Worm (Caenorhabditis elegans) whole organism, L4 larva: ENCODE measurements around the gene W07A12.4.

Experiments
- F44E2.7 ChIP-seq: fragments of 200-800 bp; sonication (Bioruptor generic); IDR thresholded peaks from 2 replicates; pipeline ENCODE4 v2.1.2; 2022; ENCODE audit warnings: missing genetic modification characterization, missing compliant biosample characterization
- F49E8.2 ChIP-seq: sonication (generic microtip); optimal IDR thresholded peaks from 2 replicates; lab custom pipeline; 2016; ENCODE audit warnings: missing compliant biosample characterization, mild to moderate bottlenecking, missing genetic modification characterization, borderline replicate concordance
- R02D3.7 ChIP-seq: fragments of 150-350 bp; sonication (generic microtip); optimal IDR thresholded peaks from 3 replicates; lab custom pipeline; 2014; ENCODE audit warnings: missing biosample characterization, missing genetic modification characterization
- T20F7.1 ChIP-seq: fragments of 200-800 bp; sonication (Bioruptor generic); optimal IDR thresholded peaks from 2 replicates; lab custom pipeline; 2018; ENCODE audit warnings: mild to moderate bottlenecking, missing genetic modification characterization, missing compliant biosample characterization
- Y105C5A.15 ChIP-seq: fragments of 200-800 bp; sonication (Bioruptor generic); IDR thresholded peaks from 2 replicates; pipeline ENCODE4 v1.3.6; 2022; ENCODE audit warnings: missing genetic modification characterization, missing compliant biosample characterization
- Y48G9A.11 ChIP-seq: fragments of 200-800 bp; sonication (Bioruptor generic); IDR thresholded peaks from 2 replicates; pipeline ENCODE4 v1.3.6; 2022; ENCODE audit warnings: missing genetic modification reagents, missing genetic modification characterization, missing compliant biosample characterization
- Y5F2A.4 ChIP-seq: fragments of 200-800 bp; sonication (Bioruptor generic); optimal IDR thresholded peaks from 2 replicates; lab custom pipeline; 2018; ENCODE audit warnings: mild to moderate bottlenecking, missing genetic modification characterization, missing compliant biosample characterization
- Y75B8A.6 ChIP-seq: fragments of 200-800 bp; sonication (Bioruptor generic); IDR thresholded peaks from 2 replicates; pipeline ENCODE4 v1.3.6; 2022; ENCODE audit warnings: missing genetic modification reagents, missing genetic modification characterization, missing compliant biosample characterization
- aly-2 ChIP-seq: sonication (generic microtip); optimal IDR thresholded peaks from 2 replicates; lab custom pipeline; 2018; ENCODE audit warnings: missing biosample characterization, missing genetic modification characterization
- arid-1 ChIP-seq: fragments of 200-800 bp; sonication (Bioruptor generic); conservative IDR thresholded peaks from 2 replicates; pipeline ENCODE4 v1.3.6; 2022; ENCODE audit warnings: missing genetic modification reagents, missing genetic modification characterization, missing compliant biosample characterization
- attf-4 ChIP-seq: sonication (generic microtip); optimal IDR thresholded peaks from 3 replicates; lab custom pipeline; 2017; ENCODE audit warnings: missing biosample characterization, missing genetic modification characterization
- ceh-32 ChIP-seq: sonication (generic microtip); optimal IDR thresholded peaks from 2 replicates; lab custom pipeline; 2016; ENCODE audit warnings: mild to moderate bottlenecking, missing genetic modification characterization, missing compliant biosample characterization; ENCODE audit not compliant: poor library complexity
- ces-1 ChIP-seq: fragments of 150-350 bp; sonication (generic microtip); optimal IDR thresholded peaks from 4 replicates; lab custom pipeline; 2014; ENCODE audit warnings: missing biosample characterization, missing genetic modification reagents, missing genetic modification characterization
- cey-2 ChIP-seq: sonication (generic microtip); optimal IDR thresholded peaks from 3 replicates; lab custom pipeline; 2017; ENCODE audit warnings: missing genetic modification characterization, mild to moderate bottlenecking, missing compliant biosample characterization, antibody characterized with exemption, borderline replicate concordance; ENCODE audit not compliant: insufficient read depth
- daf-12 ChIP-seq: fragments of 150-350 bp; optimal IDR thresholded peaks from 2 replicates; lab custom pipeline; 2014; ENCODE audit warnings: missing biosample characterization, missing genetic modification reagents, missing genetic modification characterization
- daf-19 ChIP-seq: fragments of 200-800 bp; sonication (Bioruptor generic); conservative IDR thresholded peaks from 2 replicates; pipeline ENCODE4 v1.3.6; 2022; ENCODE audit warnings: missing genetic modification characterization, missing compliant biosample characterization
- dmd-6 ChIP-seq: fragments of 200-800 bp; sonication (Bioruptor generic); IDR thresholded peaks from 2 replicates; pipeline ENCODE4 v1.3.6; 2022; ENCODE audit warnings: missing genetic modification reagents, missing genetic modification characterization, missing compliant biosample characterization
- dve-1 ChIP-seq: sonication (generic microtip); optimal IDR thresholded peaks from 2 replicates; lab custom pipeline; 2017; ENCODE audit warnings: antibody characterized with exemption, mild to moderate bottlenecking, missing genetic modification characterization, missing compliant biosample characterization; ENCODE audit not compliant: insufficient read depth
- egl-27 ChIP-seq: sonication (generic microtip); optimal IDR thresholded peaks from 3 replicates; lab custom pipeline; 2017; ENCODE audit warnings: missing biosample characterization, missing genetic modification reagents, missing genetic modification characterization
- fos-1 ChIP-seq: fragments of 150-350 bp; optimal IDR thresholded peaks from 2 replicates; lab custom pipeline; 2014; ENCODE audit warnings: missing biosample characterization, missing genetic modification characterization
- gei-8 ChIP-seq: fragments of 200-800 bp; sonication (Bioruptor generic); optimal IDR thresholded peaks from 2 replicates; lab custom pipeline; 2018; ENCODE audit warnings: mild to moderate bottlenecking, missing genetic modification characterization, missing compliant biosample characterization
- hif-1 ChIP-seq, 2 experiments: sonication (generic microtip); optimal IDR thresholded peaks; 2 replicates each; lab custom pipeline; 2016 to 2017; ENCODE audit warnings: missing compliant biosample characterization in 2 of 2, missing genetic modification characterization in 2 of 2, missing genetic modification reagents in 2 of 2, missing genotype in 2 of 2, mild to moderate bottlenecking in 1 of 2
- hlh-11 ChIP-seq: fragments of 200-800 bp; sonication (Bioruptor generic); optimal IDR thresholded peaks from 2 replicates; lab custom pipeline; 2018; ENCODE audit warnings: mild to moderate bottlenecking, missing genetic modification characterization, missing compliant biosample characterization
- hlh-30 ChIP-seq: sonication (generic microtip); optimal IDR thresholded peaks from 2 replicates; lab custom pipeline; 2017; ENCODE audit warnings: antibody characterized with exemption, mild to moderate bottlenecking, missing genetic modification characterization, missing compliant biosample characterization; ENCODE audit not compliant: insufficient read depth
- hmg-1.1 ChIP-seq: fragments of 200-800 bp; sonication (Bioruptor generic); IDR thresholded peaks from 2 replicates; pipeline ENCODE4 v1.3.6; 2022; ENCODE audit warnings: missing genetic modification reagents, missing genetic modification characterization, missing compliant biosample characterization
- jun-1 ChIP-seq: fragments of 150-350 bp; optimal IDR thresholded peaks from 2 replicates; lab custom pipeline; 2014; ENCODE audit warnings: missing biosample characterization, missing genetic modification reagents, missing genetic modification characterization
- lim-7 ChIP-seq: fragments of 200-800 bp; sonication (Bioruptor generic); IDR thresholded peaks from 2 replicates; pipeline ENCODE4 v1.3.6; 2022; ENCODE audit warnings: missing genetic modification characterization, missing compliant biosample characterization
- lin-15B ChIP-seq: fragments of 150-350 bp; sonication (generic microtip); optimal IDR thresholded peaks from 3 replicates; lab custom pipeline; 2014; ENCODE audit warnings: missing biosample characterization, missing genetic modification characterization
- lin-39 ChIP-seq: fragments of 150-350 bp; optimal IDR thresholded peaks from 2 replicates; lab custom pipeline; 2014; ENCODE audit warnings: missing biosample characterization, missing genetic modification reagents, missing genetic modification characterization
- lsy-2 ChIP-seq, 2 experiments: fragments of 150-350 bp in 1 of 2; sonication (generic microtip) in 1 of 2; optimal IDR thresholded peaks; 2 replicates each; lab custom pipeline; 2014 to 2017; ENCODE audit warnings: missing biosample characterization in 2 of 2, missing genetic modification characterization in 2 of 2
- madf-9 ChIP-seq: fragments of 200-800 bp; sonication (Bioruptor generic); conservative IDR thresholded peaks from 2 replicates; pipeline ENCODE4 v1.3.6; 2022; ENCODE audit warnings: missing genetic modification reagents, missing genetic modification characterization, missing compliant biosample characterization
- mdt-29 ChIP-seq: fragments of 200-800 bp; sonication (Bioruptor generic); IDR thresholded peaks from 2 replicates; pipeline ENCODE4 v1.3.6; 2022; ENCODE audit warnings: missing genetic modification reagents, missing genetic modification characterization, missing compliant biosample characterization
- nhr-10 ChIP-seq: fragments of 150-350 bp; optimal IDR thresholded peaks from 2 replicates; lab custom pipeline; 2014; ENCODE audit warnings: missing biosample characterization, missing genetic modification characterization
- nhr-102 ChIP-seq: sonication (generic microtip); optimal IDR thresholded peaks from 2 replicates; lab custom pipeline; 2016; ENCODE audit warnings: mild to moderate bottlenecking, missing genetic modification characterization, moderate library complexity, missing compliant biosample characterization
- nhr-237 ChIP-seq: sonication (generic microtip); optimal IDR thresholded peaks from 2 replicates; lab custom pipeline; 2017; ENCODE audit warnings: missing biosample characterization, missing genetic modification characterization
- nhr-25 ChIP-seq: sonication (generic microtip); optimal IDR thresholded peaks from 2 replicates; lab custom pipeline; 2017; ENCODE audit warnings: missing genetic modification characterization, mild to moderate bottlenecking, missing compliant biosample characterization, antibody characterized with exemption, moderate library complexity, borderline replicate concordance; ENCODE audit not compliant: insufficient read depth
- nhr-28 ChIP-seq: fragments of 150-350 bp; optimal IDR thresholded peaks from 2 replicates; lab custom pipeline; 2014; ENCODE audit warnings: missing biosample characterization, missing genetic modification characterization
- nhr-41 ChIP-seq: fragments of 200-800 bp; sonication (Bioruptor generic); IDR thresholded peaks from 2 replicates; pipeline ENCODE4 v1.3.6; 2022; ENCODE audit warnings: missing genetic modification reagents, missing genetic modification characterization, missing compliant biosample characterization
- nhr-48 ChIP-seq: sonication (generic microtip); optimal IDR thresholded peaks from 2 replicates; lab custom pipeline; 2016; ENCODE audit warnings: mild to moderate bottlenecking, missing genetic modification characterization, missing compliant biosample characterization
- nhr-76 ChIP-seq: fragments of 150-350 bp; optimal IDR thresholded peaks from 2 replicates; lab custom pipeline; 2014; ENCODE audit warnings: missing biosample characterization, missing genetic modification characterization
- sdz-12 ChIP-seq: fragments of 200-800 bp; sonication (Bioruptor generic); optimal IDR thresholded peaks from 2 replicates; lab custom pipeline; 2018; ENCODE audit warnings: mild to moderate bottlenecking, missing genetic modification characterization, missing compliant biosample characterization
- set-16 ChIP-seq: fragments of 200-800 bp; sonication (Bioruptor generic); IDR thresholded peaks from 2 replicates; pipeline ENCODE4 v1.3.6; 2022; ENCODE audit warnings: missing genetic modification reagents, missing genetic modification characterization, missing compliant biosample characterization
- snpc-1.2 ChIP-seq: fragments of 200-800 bp; sonication (Bioruptor generic); IDR thresholded peaks from 2 replicates; pipeline ENCODE4 v1.3.6; 2022; ENCODE audit warnings: missing genetic modification reagents, missing genetic modification characterization, missing compliant biosample characterization
- unc-39 ChIP-seq: sonication (generic microtip); optimal IDR thresholded peaks from 2 replicates; lab custom pipeline; 2017; ENCODE audit warnings: missing biosample characterization, missing genetic modification characterization
- unc-62 ChIP-seq, 3 experiments: fragments of 150-350 bp in 1 of 3; sonication (generic microtip); optimal IDR thresholded peaks in 2 of 3; peaks in 1 of 3; 1 replicate in 1 of 3; 2 replicates in 2 of 3; lab custom pipeline; 2014 to 2017; ENCODE audit warnings: missing biosample characterization in 3 of 3, missing genetic modification characterization in 3 of 3, missing genetic modification reagents in 3 of 3, missing genotype in 1 of 3
- zag-1 ChIP-seq: fragments of 150-350 bp; optimal IDR thresholded peaks from 2 replicates; lab custom pipeline; 2014; ENCODE audit warnings: missing biosample characterization, missing genetic modification characterization
- zfp-3 ChIP-seq: fragments of 200-800 bp; sonication (Bioruptor generic); conservative IDR thresholded peaks from 2 replicates; pipeline ENCODE4 v1.3.6; 2022; ENCODE audit warnings: missing genetic modification reagents, missing genetic modification characterization, missing compliant biosample characterization
- zip-11 ChIP-seq: fragments of 200-800 bp; sonication (Bioruptor generic); IDR thresholded peaks from 2 replicates; pipeline ENCODE4 v1.3.6; 2022; ENCODE audit warnings: missing genetic modification characterization, missing compliant biosample characterization
- zip-2 ChIP-seq: fragments of 150-350 bp; optimal IDR thresholded peaks from 2 replicates; lab custom pipeline; 2014; ENCODE audit warnings: missing biosample characterization, missing genetic modification characterization
- ztf-11 ChIP-seq: fragments of 150-350 bp; optimal IDR thresholded peaks from 2 replicates; lab custom pipeline; 2014; ENCODE audit warnings: missing biosample characterization, missing genetic modification characterization

The W07A12.4 gene

ce11 chrII:9156277-9156676 lies 10.2 kb downstream of the W07A12.4 start (continued):
- TF ChIP-seq ceh-32 (tag; lab: Kevin White, UChicago) (no peak), lim-7 (GFP tag; lab: Robert Waterston, UW) (no peak), dve-1 (peak; percentile 50), dmd-6 (peak; percentile 68), lin-39 (no peak), ces-1 (GFP tag; lab: Kevin White, UChicago) (no peak), nhr-76 (tag; lab: Kevin White, UChicago) (no peak), cey-2 (tag; lab: Kevin White, UChicago) (no peak), attf-4 (tag; lab: Kevin White, UChicago) (no peak), egl-27 (tag; lab: Kevin White, UChicago) (no peak), ztf-11 (no peak), zip-11 (no peak), fos-1 (tag; lab: Kevin White, UChicago) (no peak), nhr-10 (tag; lab: Kevin White, UChicago) (no peak), snpc-1.2 (GFP tag; lab: Robert Waterston, UW) (no peak), daf-19 (GFP tag; lab: Robert Waterston, UW) (no peak), nhr-48 (peak; percentile 1), hlh-30 (tag; lab: Kevin White, UChicago) (peak; percentile 76), R02D3.7 (tag; lab: Kevin White, UChicago) (no peak), gei-8 (GFP tag; lab: Kevin White, UChicago) (no peak), lsy-2 (tag; optimal IDR thresholded peaks at IDR 0.05; lab: Kevin White, UChicago) (no peak), zip-2 (tag; lab: Kevin White, UChicago) (no peak), nhr-28 (tag; lab: Kevin White, UChicago) (peak; percentile 85), set-16 (GFP tag; lab: Robert Waterston, UW) (no peak), F44E2.7 (GFP tag; lab: Robert Waterston, UW) (no peak), hif-1 (tag; optimal IDR thresholded peaks at IDR 0.05; lab: Kevin White, UChicago) (peak; percentile 97 to 98), nhr-237 (tag; lab: Kevin White, UChicago) (no peak), zag-1 (no peak), nhr-102 (tag; lab: Kevin White, UChicago) (no peak), aly-2 (tag; lab: Kevin White, UChicago) (no peak), hlh-11 (tag; lab: Kevin White, UChicago) (peak; percentile 8), T20F7.1 (GFP tag; lab: Kevin White, UChicago) (no peak), Y75B8A.6 (GFP tag; lab: Robert Waterston, UW) (no peak), nhr-41 (GFP tag; lab: Robert Waterston, UW) (no peak), zfp-3 (GFP tag; lab: Robert Waterston, UW) (no peak), Y5F2A.4 (no peak), Y105C5A.15 (GFP tag; lab: Robert Waterston, UW) (no peak), arid-1 (GFP tag; lab: Robert Waterston, UW) (no peak), lin-15B (tag; lab: Kevin White, UChicago) (no peak)

- no peak for TF ChIP-seq madf-9 (GFP tag; lab: Robert Waterston, UW)
- no peak for TF ChIP-seq nhr-10 (tag; lab: Kevin White, UChicago)
- no peak for TF ChIP-seq snpc-1.2 (GFP tag; lab: Robert Waterston, UW)
- TF ChIP-seq dmd-6 = peak; percentile 85
- no peak for TF ChIP-seq sdz-12 (GFP tag; lab: Kevin White, UChicago)
- no peak for TF ChIP-seq Y48G9A.11 (GFP tag; lab: Robert Waterston, UW)
- TF ChIP-seq egl-27 (tag; lab: Kevin White, UChicago) = no peak
- TF ChIP-seq unc-62 (GFP tag; optimal IDR thresholded peaks at IDR 0.05 in 1 of 2; lab: Kevin White, UChicago) = no peak
- no peak for TF ChIP-seq unc-62 (tag; optimal IDR thresholded peaks at IDR 0.05; lab: Kevin White, UChicago)
- TF ChIP-seq Y5F2A.4 = no peak
- no peak for TF ChIP-seq jun-1 (tag; lab: Kevin White, UChicago)
- TF ChIP-seq nhr-25 = no peak
- no peak for TF ChIP-seq gei-8 (GFP tag; lab: Kevin White, UChicago)
- no peak for TF ChIP-seq set-16 (GFP tag; lab: Robert Waterston, UW)
- TF ChIP-seq hif-1 (tag; optimal IDR thresholded peaks at IDR 0.05; lab: Kevin White, UChicago) = peak in 1 of 2 experiments; percentile 64
- TF ChIP-seq unc-39 (tag; lab: Kevin White, UChicago) = no peak
- TF ChIP-seq hmg-1.1 (GFP tag; lab: Robert Waterston, UW) = no peak
- TF ChIP-seq mdt-29 (GFP tag; lab: Robert Waterston, UW) = no peak
- TF ChIP-seq daf-12 (tag; lab: Kevin White, UChicago) = no peak
- TF ChIP-seq F49E8.2 = no peak
Measured at ce11 chrII:9157125-9157524, 11.1 kb downstream of the W07A12.4 start.
